Worm (Caenorhabditis elegans) whole organism, young adult: Measurements from ENCODE around the gene dhs-20.

ENCODE experiments used
- C06A6.2 ChIP-seq: fragments of 200-800 bp; sonication (Bioruptor generic); conservative IDR thresholded peaks from 2 replicates; pipeline ENCODE4 v1.3.6; 2022; ENCODE audit warnings: missing genetic modification characterization, missing compliant biosample characterization
- F55B11.4 ChIP-seq: sonication (generic microtip); optimal IDR thresholded peaks from 2 replicates; lab custom pipeline; 2016; ENCODE audit warnings: missing compliant biosample characterization, missing genetic modification characterization, borderline replicate concordance; ENCODE audit not compliant: insufficient read depth
- Y53G8AR.9 ChIP-seq: fragments of 200-800 bp; sonication (Bioruptor generic); conservative IDR thresholded peaks from 2 replicates; pipeline ENCODE4 v1.3.6; 2022; ENCODE audit warnings: missing genetic modification reagents, missing genetic modification characterization, missing compliant biosample characterization
- ZK185.1 ChIP-seq: sonication (generic microtip); optimal IDR thresholded peaks from 2 replicates; lab custom pipeline; 2016; ENCODE audit warnings: mild to moderate bottlenecking, missing genetic modification characterization, missing compliant biosample characterization; ENCODE audit not compliant: poor library complexity, severe bottlenecking
- ceh-100 ChIP-seq: fragments of 200-800 bp; sonication (Bioruptor generic); IDR thresholded peaks from 2 replicates; pipeline ENCODE4 v1.3.6; 2022; ENCODE audit warnings: missing genetic modification reagents, missing genetic modification characterization, missing compliant biosample characterization
- dox-1 ChIP-seq: fragments of 200-800 bp; sonication (Bioruptor generic); IDR thresholded peaks from 2 replicates; pipeline ENCODE4 v1.3.6; 2022; ENCODE audit warnings: missing genetic modification reagents, missing genetic modification characterization, missing compliant biosample characterization
- gei-17 ChIP-seq: fragments of 200-800 bp; sonication (Bioruptor generic); optimal IDR thresholded peaks from 2 replicates; lab custom pipeline; 2018; ENCODE audit warnings: mild to moderate bottlenecking, missing genetic modification characterization, missing compliant biosample characterization
- nfya-2 ChIP-seq: fragments of 200-800 bp; sonication (Bioruptor generic); IDR thresholded peaks from 2 replicates; pipeline ENCODE4 v1.3.6; 2022; ENCODE audit warnings: missing genetic modification reagents, missing genetic modification characterization, missing compliant biosample characterization
- rpc-1 ChIP-seq, 2 experiments: fragments of 150-350 bp in 1 of 2; sonication (generic microtip) in 1 of 2; optimal IDR thresholded peaks; 2 replicates each; lab custom pipeline; 2014 to 2018; ENCODE audit warnings: missing biosample characterization in 1 of 2, missing genetic modification characterization in 1 of 2, missing genetic modification reagents in 1 of 2, missing genotype in 1 of 2
- sea-2 ChIP-seq: fragments of 200-800 bp; sonication (Bioruptor generic); IDR thresholded peaks from 2 replicates; pipeline ENCODE4 v1.3.6; 2022; ENCODE audit warnings: missing genetic modification characterization, missing compliant biosample characterization
- unc-130 ChIP-seq: sonication (generic microtip); optimal IDR thresholded peaks from 2 replicates; lab custom pipeline; 2016; ENCODE audit warnings: missing genetic modification reagents, missing genetic modification characterization, missing compliant biosample characterization
- ztf-25 ChIP-seq: fragments of 200-800 bp; sonication (Bioruptor generic); IDR thresholded peaks from 2 replicates; pipeline ENCODE4 v1.3.6; 2022; ENCODE audit warnings: missing genetic modification reagents, missing genetic modification characterization, missing compliant biosample characterization

ce11 chrV:11620081-11620480, 15.7 kb upstream of the dhs-20 start:
- no peak for TF ChIP-seq ztf-25
- no peak for TF ChIP-seq C06A6.2 (GFP tag; lab: Robert Waterston, UW)
- TF ChIP-seq unc-130 (GFP tag; lab: Kevin White, UChicago): no peak
- no peak for TF ChIP-seq nfya-2
- TF ChIP-seq rpc-1 (optimal IDR thresholded peaks at IDR 0.05; lab: Kevin White, UChicago): no peak
- TF ChIP-seq rpc-1 (tag; optimal IDR thresholded peaks at IDR 0.05; lab: Kevin White, UChicago): no peak
- TF ChIP-seq F55B11.4 (tag; lab: Kevin White, UChicago): no peak
- TF ChIP-seq dox-1 (GFP tag; lab: Robert Waterston, UW): no peak
- no peak for TF ChIP-seq sea-2
- no peak for TF ChIP-seq Y53G8AR.9 (GFP tag; lab: Robert Waterston, UW)
- no peak for TF ChIP-seq ZK185.1 (tag; lab: Kevin White, UChicago)
- TF ChIP-seq ceh-100: no peak
- TF ChIP-seq gei-17 (GFP tag; lab: Kevin White, UChicago): no peak
